Worm (Caenorhabditis elegans): ENCODE measurements around the gene K12H6.5.
A peak's percentile ranks its signal among the peaks of the same experiment; 100 is the strongest.

The K12H6.5 gene

ce11 chrII:2815444-2815843, 10.5 kb downstream of the K12H6.5 start, which contains the start of gene K12H6.2:
Gene K12H6.2 (minus strand): TSS chrII:2815544.
- TF ChIP-seq ceh-8 (GFP tag; optimal IDR thresholded peaks at IDR 0.05), result no peak
- TF ChIP-seq tbx-2 (tag; optimal IDR thresholded peaks at IDR 0.05), result no peak
- no peak for TF ChIP-seq nhr-237 (tag; optimal IDR thresholded peaks at IDR 0.05)
- no peak for TF ChIP-seq blmp-1 (tag; optimal IDR thresholded peaks at IDR 0.05)
- no peak for TF ChIP-seq ztf-11 (tag; optimal IDR thresholded peaks at IDR 0.05)
- no peak for TF ChIP-seq aha-1 (tag; optimal IDR thresholded peaks at IDR 0.05)

ce11 chrII:2815017-2815416, 11.0 kb downstream of the K12H6.5 start:
- TF ChIP-seq hlh-17 (GFP tag; optimal IDR thresholded peaks at IDR 0.05; ENCODE audit: borderline replicate concordance), result no peak
- TF ChIP-seq skn-1 (tag; optimal IDR thresholded peaks at IDR 0.05), result no peak
- TF ChIP-seq sptf-1 (tag; optimal IDR thresholded peaks at IDR 0.05), result no peak
- no peak for TF ChIP-seq egl-13 (tag; optimal IDR thresholded peaks at IDR 0.05)
- TF ChIP-seq aly-2 (tag; optimal IDR thresholded peaks at IDR 0.05), result no peak
- TF ChIP-seq efl-1 (optimal IDR thresholded peaks at IDR 0.05), result no peak
- TF ChIP-seq efl-1 (GFP tag; optimal IDR thresholded peaks at IDR 0.05 in 1 of 2), result no peak
- no peak for TF ChIP-seq elt-3 (tag; optimal IDR thresholded peaks at IDR 0.05)
- no peak for TF ChIP-seq Y116A8C.19 (tag; optimal IDR thresholded peaks at IDR 0.05; ENCODE audit: borderline replicate concordance)
- TF ChIP-seq nhr-71 (tag; optimal IDR thresholded peaks at IDR 0.05), result no peak
- TF ChIP-seq nhr-237 (tag; optimal IDR thresholded peaks at IDR 0.05), result no peak
- no peak for TF ChIP-seq unc-30 (tag; optimal IDR thresholded peaks at IDR 0.05)

ce11 chrII:2807674-2808206, 18.2 kb downstream of the K12H6.5 start, which contains the start of gene K12H6.12:
Gene K12H6.12 (plus strand): TSS chrII:2808156.
- no peak for TF ChIP-seq mep-1 (tag; optimal IDR thresholded peaks at IDR 0.05)
- TF ChIP-seq tlp-1 (tag; optimal IDR thresholded peaks at IDR 0.05), result no peak
- TF ChIP-seq swsn-7 (tag; optimal IDR thresholded peaks at IDR 0.05), result no peak
- TF ChIP-seq nhr-28 (tag; optimal IDR thresholded peaks at IDR 0.05), result no peak
- peak in 1 of 2 experiments; percentile 28 for TF ChIP-seq efl-1 (optimal IDR thresholded peaks at IDR 0.05)
- no peak for TF ChIP-seq efl-1 (GFP tag; optimal IDR thresholded peaks at IDR 0.05 in 1 of 2)
- no peak for TF ChIP-seq nhr-47 (tag; optimal IDR thresholded peaks at IDR 0.05)
- no peak for TF ChIP-seq dsc-1 (tag; optimal IDR thresholded peaks at IDR 0.05)
- no peak for TF ChIP-seq lir-3 (tag; optimal IDR thresholded peaks at IDR 0.05; ENCODE audit: poor library complexity)
- TF ChIP-seq ceh-82 (tag; optimal IDR thresholded peaks at IDR 0.05), result peak in 1 of 3 experiments; percentile 1
- TF ChIP-seq unc-130 (tag; optimal IDR thresholded peaks at IDR 0.05), result no peak
- no peak for TF ChIP-seq grh-1 (GFP tag; IDR thresholded peaks at IDR 0.05)
- no peak for TF ChIP-seq nhr-76 (tag; optimal IDR thresholded peaks at IDR 0.05)
- no peak for TF ChIP-seq ceh-90 (tag; optimal IDR thresholded peaks at IDR 0.05)
- no peak for TF ChIP-seq pax-3 (tag; optimal IDR thresholded peaks at IDR 0.05)
- TF ChIP-seq nhr-11 (tag; optimal IDR thresholded peaks at IDR 0.05), result peak; percentile 19
- no peak for TF ChIP-seq zag-1 (tag; optimal IDR thresholded peaks at IDR 0.05)

ce11 chrII:2805566-2805965, 20.4 kb downstream of the K12H6.5 start:
- TF ChIP-seq ceh-82 (tag; optimal IDR thresholded peaks at IDR 0.05) (no peak), nhr-20 (tag; optimal IDR thresholded peaks at IDR 0.05) (peak; percentile 0), nhr-85 (tag) (peak; percentile 61), blmp-1 (tag; optimal IDR thresholded peaks at IDR 0.05) (peak; percentile 18), aly-2 (tag; optimal IDR thresholded peaks at IDR 0.05) (no peak), dpl-1 (GFP tag; optimal IDR thresholded peaks at IDR 0.05) (no peak), dsc-1 (tag; optimal IDR thresholded peaks at IDR 0.05) (no peak), lin-13 (GFP tag; optimal IDR thresholded peaks at IDR 0.05) (no peak), xbp-1 (tag; optimal IDR thresholded peaks at IDR 0.05) (no peak), elt-3 (tag; optimal IDR thresholded peaks at IDR 0.05) (peak in 1 of 6 experiments; percentile 50), sup-37 (GFP tag; optimal IDR thresholded peaks at IDR 0.05) (no peak)
